Fruit fly (Drosophila melanogaster): ENCODE results near the gene CG12991.

- TF ChIP-seq CG32772 (GFP tag; IDR thresholded peaks at IDR 0.05) (no peak), CG15479 (GFP tag; optimal IDR thresholded peaks at IDR 0.05) (no peak)
Observed at dm6 chrX:17542729-17543128, 36.9 kb upstream of the CG12991 start.

Data from whole organism, embryonic.